Fruit fly (Drosophila melanogaster) whole organism: Measurements from ENCODE around the gene Sry-alpha.

Experiments used
- CG8478 ChIP-seq: fragments of >200 bp; optimal IDR thresholded peaks from 2 replicates; lab custom pipeline; 2018; ENCODE audit warnings: inconsistent platforms
- EcR ChIP-seq, 2 experiments: fragments of >200 bp; optimal IDR thresholded peaks; 2 replicates each; lab custom pipeline; 2017; ENCODE audit warnings: missing biosample characterization in 2 of 2, missing genetic modification characterization in 2 of 2, missing genetic modification reagents in 2 of 2
- pan ChIP-seq: fragments of >200 bp; optimal IDR thresholded peaks from 2 replicates; lab custom pipeline; 2017
- psq ChIP-seq: fragments of >200 bp; optimal IDR thresholded peaks from 2 replicates; lab custom pipeline; 2017
- usp ChIP-seq: fragments of >200 bp; optimal IDR thresholded peaks from 2 replicates; lab custom pipeline; 2017; ENCODE audit warnings: missing biosample characterization, missing genetic modification characterization, mixed read lengths

DNA sequence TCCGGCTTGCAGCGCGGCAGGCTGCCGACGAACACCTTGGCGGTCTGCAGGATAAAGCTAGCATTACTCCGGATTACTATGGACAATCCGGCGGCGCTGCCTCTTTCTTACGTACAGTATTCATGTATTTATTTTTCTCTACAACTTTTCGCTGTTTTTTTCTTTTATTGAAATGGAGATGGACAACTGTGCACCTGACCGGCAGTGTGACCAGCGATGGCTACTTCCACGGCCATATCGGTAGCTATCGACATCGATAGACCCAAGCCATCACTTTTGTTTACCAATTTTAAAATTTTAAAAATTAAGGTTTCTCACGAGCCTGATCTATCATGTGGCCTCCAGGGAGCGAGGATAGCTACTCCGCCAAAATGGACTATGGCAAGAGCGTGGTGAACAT is 44.5 kb upstream of the Sry-alpha start, which contains the start of the genes CG7903 and Sas-6:
- TF ChIP-seq pan (lab: Kevin White, UChicago), result no peak
- TF ChIP-seq usp (GFP tag; lab: Kevin White, UChicago), result no peak
- TF ChIP-seq psq (lab: Kevin White, UChicago), result no peak
- TF ChIP-seq CG8478, result no peak
- no peak for TF ChIP-seq EcR (GFP tag; optimal IDR thresholded peaks at IDR 0.05; lab: Kevin White, UChicago)
